Fruit fly (Drosophila melanogaster) whole organism, wandering third instar larva: ENCODE measurements around the gene CG14969.

Source experiments
- Abd-B ChIP-seq: fragments of >200 bp; optimal IDR thresholded peaks from 2 replicates; lab custom pipeline; 2017; ENCODE audit warnings: missing biosample characterization, missing genetic modification characterization
- CG32264 ChIP-seq: fragments of 200-800 bp; sonication (Bioruptor generic); optimal IDR thresholded peaks from 2 replicates; lab custom pipeline; 2016; ENCODE audit warnings: missing biosample characterization, missing genetic modification characterization
- CG9705 ChIP-seq: fragments of 200-800 bp; sonication (Bioruptor generic); optimal IDR thresholded peaks from 2 replicates; lab custom pipeline; 2018; ENCODE audit warnings: missing biosample characterization, mild to moderate bottlenecking, missing genetic modification characterization
- CrebA ChIP-seq: fragments of 200-800 bp; sonication (Bioruptor generic); optimal IDR thresholded peaks from 2 replicates; lab custom pipeline; 2016; ENCODE audit warnings: missing biosample characterization, mild to moderate bottlenecking, missing genetic modification characterization, borderline replicate concordance
- Dfd ChIP-seq: fragments of >200 bp; optimal IDR thresholded peaks from 2 replicates; lab custom pipeline; 2017; ENCODE audit warnings: missing biosample characterization, missing genetic modification characterization
- Dif ChIP-seq: fragments of 200-275, 200-300 bp; sonication (Bioruptor generic); optimal IDR thresholded peaks from 2 replicates; lab custom pipeline; 2018; ENCODE audit warnings: missing biosample characterization, missing genetic modification characterization; ENCODE audit not compliant: partially characterized antibody
- GATAd ChIP-seq: sonication (Bioruptor generic); optimal IDR thresholded peaks from 2 replicates; lab custom pipeline; 2016; ENCODE audit warnings: missing biosample characterization, missing genetic modification characterization
- HLH106 ChIP-seq: fragments of 200-800 bp; optimal IDR thresholded peaks from 3 replicates; lab custom pipeline; 2019; ENCODE audit warnings: missing biosample characterization, mild to moderate bottlenecking, missing genetic modification characterization, moderate library complexity
- Hnf4 ChIP-seq: fragments of 200-800 bp; sonication (Bioruptor generic); optimal IDR thresholded peaks from 2 replicates; lab custom pipeline; 2016; ENCODE audit warnings: missing biosample characterization, mild to moderate bottlenecking, missing genetic modification characterization
- Hr78 ChIP-seq: fragments of >200 bp; optimal IDR thresholded peaks from 2 replicates; lab custom pipeline; 2017; ENCODE audit warnings: missing biosample characterization, missing genetic modification characterization
- Hr83 ChIP-seq: fragments of 200-300 bp; sonication (Bioruptor generic); optimal IDR thresholded peaks from 2 replicates; lab custom pipeline; 2016; ENCODE audit warnings: missing biosample characterization, mild to moderate bottlenecking, missing genetic modification characterization, moderate library complexity; ENCODE audit not compliant: poor library complexity, severe bottlenecking
- Jra ChIP-seq: sonication (Bioruptor generic); optimal IDR thresholded peaks from 2 replicates; lab custom pipeline; 2016; ENCODE audit warnings: missing biosample characterization, missing genetic modification characterization
- Mio ChIP-seq: sonication (Bioruptor generic); optimal IDR thresholded peaks from 2 replicates; lab custom pipeline; 2016; ENCODE audit warnings: missing biosample characterization, missing genetic modification characterization
- Myc ChIP-seq: fragments of >200 bp; optimal IDR thresholded peaks from 2 replicates; lab custom pipeline; 2017
- N ChIP-seq: fragments of >200 bp; optimal IDR thresholded peaks from 2 replicates; lab custom pipeline; 2018; ENCODE audit warnings: missing biosample characterization, missing external identifiers, missing genetic modification characterization
- OdsH ChIP-seq: fragments of 200-800 bp; sonication (Bioruptor generic); optimal IDR thresholded peaks from 2 replicates; lab custom pipeline; 2016; ENCODE audit warnings: missing biosample characterization, mild to moderate bottlenecking, missing genetic modification characterization
- Rel ChIP-seq, 2 experiments: fragments of 200-800 bp; sonication (Bioruptor generic) in 1 of 2; optimal IDR thresholded peaks; 2 replicates in 1 of 2; 3 replicates in 1 of 2; lab custom pipeline; 2016 to 2019; ENCODE audit warnings: mild to moderate bottlenecking in 2 of 2, missing biosample characterization in 2 of 2, missing genetic modification characterization in 2 of 2, moderate library complexity in 1 of 2
- Sp1 ChIP-seq: fragments of 200-800 bp; sonication (Bioruptor generic); optimal IDR thresholded peaks from 3 replicates; lab custom pipeline; 2019; ENCODE audit warnings: missing biosample characterization, mild to moderate bottlenecking, missing genetic modification characterization, moderate library complexity
- Vsx2 ChIP-seq: fragments of 200-300, 225-300 bp; sonication (Bioruptor generic); optimal IDR thresholded peaks from 2 replicates; lab custom pipeline; 2018; ENCODE audit warnings: missing biosample characterization, missing genetic modification characterization; ENCODE audit not compliant: partially characterized antibody
- br ChIP-seq: fragments of 200-800 bp; sonication (Bioruptor generic); optimal IDR thresholded peaks from 2 replicates; lab custom pipeline; 2016; ENCODE audit warnings: missing biosample characterization, missing genetic modification characterization
- brk ChIP-seq: fragments of 200-800 bp; sonication (Bioruptor generic); optimal IDR thresholded peaks from 2 replicates; lab custom pipeline; 2016; ENCODE audit warnings: missing biosample characterization, mild to moderate bottlenecking, missing genetic modification characterization
- dl ChIP-seq, 2 experiments: fragments of 175-275, 200-275 bp in 1 of 2; fragments of 200-275 bp in 1 of 2; sonication (Bioruptor generic); optimal IDR thresholded peaks; lab custom pipeline; 2018; ENCODE audit warnings: mild to moderate bottlenecking in 2 of 2, missing biosample characterization in 2 of 2, missing genetic modification characterization in 2 of 2, moderate library complexity in 2 of 2; ENCODE audit not compliant: partially characterized antibody in 2 of 2, insufficient read depth in 1 of 2
- dmrt93B ChIP-seq: fragments of 200-800 bp; sonication (Bioruptor generic); optimal IDR thresholded peaks from 2 replicates; lab custom pipeline; 2018; ENCODE audit warnings: missing biosample characterization, mild to moderate bottlenecking, missing genetic modification characterization
- dsf ChIP-seq: sonication (Bioruptor generic); optimal IDR thresholded peaks from 2 replicates; lab custom pipeline; 2016; ENCODE audit warnings: missing biosample characterization, missing genetic modification characterization, borderline replicate concordance
- ey ChIP-seq: fragments of 200-800 bp; sonication (Bioruptor generic); optimal IDR thresholded peaks from 2 replicates; lab custom pipeline; 2016; ENCODE audit warnings: missing biosample characterization, missing genetic modification characterization
- foxo ChIP-seq, 2 experiments: fragments of 200-800 bp; sonication (Bioruptor generic); optimal IDR thresholded peaks; 2 replicates in 1 of 2; 3 replicates in 1 of 2; lab custom pipeline; 2016 to 2017; ENCODE audit warnings: missing biosample characterization in 2 of 2, missing genetic modification characterization in 2 of 2
- fru ChIP-seq: fragments of 200-800 bp; sonication (Bioruptor generic); optimal IDR thresholded peaks from 3 replicates; lab custom pipeline; 2016; ENCODE audit warnings: missing biosample characterization, mild to moderate bottlenecking, missing genetic modification characterization
- h ChIP-seq: fragments of 200-800 bp; sonication (Bioruptor generic); optimal IDR thresholded peaks from 3 replicates; lab custom pipeline; 2016; ENCODE audit warnings: missing biosample characterization, mild to moderate bottlenecking, missing genetic modification characterization
- jim ChIP-seq: fragments of 175-275, 200-325 bp; sonication (Bioruptor generic); optimal IDR thresholded peaks from 2 replicates; lab custom pipeline; 2016; ENCODE audit warnings: missing biosample characterization, mild to moderate bottlenecking, missing genetic modification characterization
- lola ChIP-seq: fragments of >200 bp; optimal IDR thresholded peaks from 2 replicates; lab custom pipeline; 2017; ENCODE audit warnings: missing biosample characterization, missing genetic modification characterization
- pan ChIP-seq: fragments of >200 bp; optimal IDR thresholded peaks from 2 replicates; lab custom pipeline; 2017
- psq ChIP-seq: fragments of 200-800 bp; sonication (Bioruptor generic); optimal IDR thresholded peaks from 3 replicates; lab custom pipeline; 2017; ENCODE audit warnings: missing biosample characterization, mild to moderate bottlenecking, missing genetic modification characterization, moderate library complexity
- rgr ChIP-seq: fragments of 200-800 bp; sonication (Bioruptor generic); optimal IDR thresholded peaks from 3 replicates; lab custom pipeline; 2016; ENCODE audit warnings: missing biosample characterization, mild to moderate bottlenecking, missing genetic modification characterization
- sage ChIP-seq: fragments of 200-800 bp; sonication (Bioruptor generic); optimal IDR thresholded peaks from 2 replicates; lab custom pipeline; 2016; ENCODE audit warnings: missing biosample characterization, mild to moderate bottlenecking, missing genetic modification characterization
- sv ChIP-seq: fragments of 200-800 bp; sonication (Bioruptor generic); optimal IDR thresholded peaks from 3 replicates; lab custom pipeline; 2016; ENCODE audit warnings: missing biosample characterization, missing genetic modification characterization
- tai ChIP-seq: sonication (Bioruptor generic); optimal IDR thresholded peaks from 2 replicates; lab custom pipeline; 2016; ENCODE audit warnings: missing biosample characterization, missing genetic modification characterization
- usp ChIP-seq: fragments of >200 bp; optimal IDR thresholded peaks from 2 replicates; lab custom pipeline; 2017; ENCODE audit warnings: missing biosample characterization, missing genetic modification characterization
- woc ChIP-seq: sonication (Bioruptor generic); optimal IDR thresholded peaks from 2 replicates; lab custom pipeline; 2016; ENCODE audit warnings: missing biosample characterization, mild to moderate bottlenecking, missing genetic modification characterization

Gene CG14969

dm6 chr3L:3307593-3307992 lies 27.2 kb downstream of the CG14969 start:
- TF ChIP-seq Abd-B (GFP tag; lab: Kevin White, UChicago) (no peak), Vsx2 (GFP tag; lab: Kevin White, UChicago) (no peak), lola (GFP tag; lab: Kevin White, UChicago) (no peak), psq (GFP tag; lab: Kevin White, UChicago) (no peak)

DNA sequence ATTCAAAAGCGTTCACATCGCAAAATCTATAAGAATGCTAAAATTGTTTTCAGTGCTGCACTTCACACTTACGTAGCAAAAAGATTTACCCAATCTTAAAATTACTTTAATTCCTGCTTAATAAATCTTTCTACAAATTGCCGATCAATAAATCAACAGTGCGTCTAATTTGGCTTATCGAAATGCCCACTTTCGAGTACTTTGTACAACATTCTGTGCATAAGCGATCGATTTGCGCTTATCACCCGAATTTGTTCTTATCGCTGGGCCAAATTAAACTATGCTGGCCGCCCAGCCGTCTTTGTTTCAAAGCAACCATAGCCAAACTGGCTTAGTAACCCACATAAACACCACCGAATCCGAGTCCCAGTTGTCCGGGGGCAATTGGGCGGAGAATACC lies 28.3 kb downstream of the CG14969 start:
- TF ChIP-seq Dif (GFP tag; lab: Kevin White, UChicago) (no peak), fru (GFP tag; lab: Kevin White, UChicago) (no peak), Myc (lab: Kevin White, UChicago) (no peak), CG32264 (GFP tag; lab: Kevin White, UChicago) (no peak)

DNA sequence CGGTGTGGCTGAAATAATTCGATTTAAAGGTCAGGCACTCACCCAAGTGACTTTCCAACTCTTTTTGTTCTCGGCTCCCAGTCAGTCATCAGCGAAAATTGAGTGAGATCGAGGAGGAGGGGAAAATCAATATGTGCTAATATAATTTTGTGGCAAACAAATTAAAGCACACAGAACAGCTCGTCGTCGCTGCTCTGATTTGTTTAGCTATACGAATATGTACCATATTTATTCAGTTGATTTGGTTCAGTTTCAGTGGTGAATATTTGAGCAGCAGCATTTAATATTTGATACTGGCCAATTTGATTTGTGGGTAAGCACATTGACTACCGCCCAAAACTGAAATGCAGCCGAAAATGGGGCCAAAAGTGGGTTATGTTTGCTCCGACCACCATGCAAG lies 29.3 kb downstream of the CG14969 start:
- TF ChIP-seq rgr (GFP tag; lab: Kevin White, UChicago): peak; percentile 27
- TF ChIP-seq woc (GFP tag; lab: Kevin White, UChicago): no peak
- TF ChIP-seq Vsx2 (GFP tag; lab: Kevin White, UChicago): no peak

DNA sequence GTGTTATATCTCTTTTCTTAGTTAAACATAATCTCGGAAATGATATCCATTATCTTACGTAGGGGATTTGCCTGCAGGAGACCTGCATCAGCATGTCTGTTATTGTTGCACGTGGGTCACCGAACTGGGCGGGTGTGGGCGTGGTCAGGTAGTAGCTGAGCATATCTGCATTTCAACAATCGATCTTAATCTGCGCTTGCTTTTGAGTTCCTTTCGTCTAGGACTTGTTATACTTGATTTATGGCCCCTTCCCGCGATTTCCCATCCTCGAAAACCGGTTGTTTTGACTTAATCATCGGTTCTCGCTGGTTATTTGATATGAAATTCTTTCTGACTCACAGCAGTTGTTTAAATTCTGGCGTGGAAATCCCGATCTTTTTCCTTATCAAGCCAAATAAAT lies 30.0 kb downstream of the CG14969 start:
- TF ChIP-seq Rel (GFP tag; optimal IDR thresholded peaks at IDR 0.05; lab: Kevin White, UChicago) (no peak), Rel (tag; optimal IDR thresholded peaks at IDR 0.05; lab: Kevin White, UChicago) (peak; percentile 66), br (GFP tag; lab: Kevin White, UChicago) (no peak)

dm6 chr3L:3303534-3304459 lies 31.0 kb downstream of the CG14969 start, which contains the start of gene ZnT63C:
ZnT63C (plus strand) TSS chr3L:3303708.
- TF ChIP-seq sv (GFP tag; lab: Kevin White, UChicago): no peak
- TF ChIP-seq brk: no peak
- TF ChIP-seq Vsx2 (GFP tag; lab: Kevin White, UChicago): peak; percentile 25
- TF ChIP-seq Dif (GFP tag; lab: Kevin White, UChicago): peak; percentile 39
- TF ChIP-seq CrebA: no peak
- TF ChIP-seq Jra (GFP tag; lab: Kevin White, UChicago): no peak
- no peak for TF ChIP-seq Myc (lab: Kevin White, UChicago)
- no peak for TF ChIP-seq Hr78 (GFP tag; lab: Kevin White, UChicago)
- TF ChIP-seq Hr83 (GFP tag; lab: Kevin White, UChicago): no peak
- no peak for TF ChIP-seq OdsH
- TF ChIP-seq Rel (GFP tag; optimal IDR thresholded peaks at IDR 0.05; lab: Kevin White, UChicago): no peak
- TF ChIP-seq Rel (tag; optimal IDR thresholded peaks at IDR 0.05; lab: Kevin White, UChicago): peak; percentile 77
- TF ChIP-seq sage (GFP tag; lab: Kevin White, UChicago): peak; percentile 27
- peak; percentile 21 for TF ChIP-seq Sp1
- TF ChIP-seq CG32264 (GFP tag; lab: Kevin White, UChicago): no peak
- no peak for TF ChIP-seq rgr (GFP tag; lab: Kevin White, UChicago)
- TF ChIP-seq jim (GFP tag; lab: Kevin White, UChicago): peak; percentile 39
- TF ChIP-seq dmrt93B: no peak
- TF ChIP-seq pan: no peak
- TF ChIP-seq dsf (GFP tag; lab: Kevin White, UChicago): no peak
- no peak for TF ChIP-seq dl (GFP tag; optimal IDR thresholded peaks at IDR 0.05; lab: Kevin White, UChicago; ENCODE audit: insufficient read depth in 1 of 2, partially characterized antibody in 2 of 2)
- TF ChIP-seq fru (GFP tag; lab: Kevin White, UChicago): no peak
- TF ChIP-seq h (GFP tag; lab: Kevin White, UChicago): peak; percentile 39
- TF ChIP-seq Hnf4 (GFP tag; lab: Kevin White, UChicago): peak; percentile 9
- TF ChIP-seq CG9705: no peak
- TF ChIP-seq usp: no peak
- peak; percentile 23 for TF ChIP-seq woc (GFP tag; lab: Kevin White, UChicago)
- no peak for TF ChIP-seq br (GFP tag; lab: Kevin White, UChicago)
- peak; percentile 19 for TF ChIP-seq HLH106 (tag; lab: Kevin White, UChicago)
- no peak for TF ChIP-seq Mio (GFP tag; lab: Kevin White, UChicago)
- no peak for TF ChIP-seq N (GFP tag; lab: Kevin White, UChicago)
- TF ChIP-seq Dfd (GFP tag; lab: Kevin White, UChicago): no peak
- no peak for TF ChIP-seq Abd-B (GFP tag; lab: Kevin White, UChicago)
- no peak for TF ChIP-seq foxo (GFP tag; optimal IDR thresholded peaks at IDR 0.05; lab: Kevin White, UChicago)
- no peak for TF ChIP-seq psq (GFP tag; lab: Kevin White, UChicago)
- TF ChIP-seq tai (GFP tag; lab: Kevin White, UChicago): no peak
- TF ChIP-seq lola (GFP tag; lab: Kevin White, UChicago): no peak
- no peak for TF ChIP-seq GATAd (GFP tag; lab: Kevin White, UChicago)
- TF ChIP-seq ey (GFP tag; lab: Kevin White, UChicago): no peak
